Worm (Caenorhabditis elegans): ENCODE measurements around the gene epic-3.

DNA sequence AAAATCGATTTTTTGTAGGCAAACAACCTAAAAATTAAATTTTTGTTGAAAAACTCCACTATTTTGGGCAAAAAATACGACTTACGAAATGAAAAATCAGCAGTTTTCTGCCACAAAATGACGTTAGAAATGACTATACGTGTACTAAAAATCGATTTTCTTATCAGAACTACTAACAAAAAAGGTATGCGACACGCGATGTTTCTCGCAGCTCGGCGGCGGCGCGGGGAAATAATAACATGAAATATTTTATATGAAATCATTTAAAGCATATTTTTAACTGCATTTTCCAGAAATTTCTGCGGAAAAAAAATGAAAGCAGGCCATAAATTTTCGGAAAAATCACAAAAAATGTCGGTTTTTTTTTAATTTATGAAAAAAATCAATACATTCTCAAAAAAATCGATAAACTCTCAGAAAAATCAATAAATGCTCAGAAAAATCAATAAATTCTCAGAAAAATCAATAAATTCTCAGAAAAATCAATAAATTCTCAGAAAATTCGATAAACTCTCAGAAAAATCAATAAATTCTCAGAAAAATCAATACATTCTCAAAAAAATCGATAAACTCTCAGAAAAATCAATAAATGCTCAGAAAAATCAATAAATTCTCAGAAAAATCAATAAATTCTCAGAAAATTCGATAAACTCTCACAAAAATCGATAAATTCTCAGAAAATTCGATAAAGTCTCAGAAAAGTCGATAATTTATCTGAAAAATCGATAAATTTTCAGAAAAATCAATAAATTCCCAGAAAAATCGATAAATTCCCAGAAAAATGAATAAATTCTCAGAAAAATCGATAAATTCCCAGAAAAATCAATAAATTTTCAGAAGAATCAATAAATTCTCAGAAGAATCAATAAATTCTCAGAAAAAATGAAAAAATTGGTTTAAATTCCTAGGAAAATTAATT, 16.2 kb upstream of the epic-3 start, which contains the start of gene ptpn-22:
- TF ChIP-seq ceh-6 (GFP tag; optimal IDR thresholded peaks at IDR 0.05) (no peak), pha-4 (tag; optimal IDR thresholded peaks at IDR 0.05) (no peak)
